Fruit fly (Drosophila melanogaster) whole organism, adult: ENCODE data around the gene CG43249.

Experiments used
- CG12768 ChIP-seq: fragments of 200-800 bp; sonication (Bioruptor generic); optimal IDR thresholded peaks from 2 replicates; lab custom pipeline; 2017; ENCODE audit warnings: missing biosample characterization, missing genetic modification characterization, mild to moderate bottlenecking, moderate library complexity, missing genetic modification reagents
- CG1620 ChIP-seq: fragments of 200-800 bp; sonication (Bioruptor generic); optimal IDR thresholded peaks from 2 replicates; lab custom pipeline; 2016; ENCODE audit warnings: missing biosample characterization, missing genetic modification characterization
- CG5204 ChIP-seq: fragments of 200-800 bp; sonication (Bioruptor generic); optimal IDR thresholded peaks from 2 replicates; lab custom pipeline; 2016; ENCODE audit warnings: missing biosample characterization, missing genetic modification characterization
- CG7101 ChIP-seq: fragments of 200-800 bp; sonication (Bioruptor generic); optimal IDR thresholded peaks from 2 replicates; lab custom pipeline; 2018; ENCODE audit warnings: missing biosample characterization, mild to moderate bottlenecking, missing genetic modification characterization, moderate library complexity
- Hr96 ChIP-seq: fragments of 200-800 bp; sonication (Bioruptor generic); optimal IDR thresholded peaks from 2 replicates; lab custom pipeline; 2016; ENCODE audit warnings: missing biosample characterization, missing genetic modification characterization
- Mnt ChIP-seq: fragments of 200-800 bp; sonication (Bioruptor generic); optimal IDR thresholded peaks from 2 replicates; lab custom pipeline; 2016; ENCODE audit warnings: missing biosample characterization, mild to moderate bottlenecking, missing genetic modification characterization
- kay ChIP-seq: fragments of 200-800 bp; sonication (Bioruptor generic); peaks from one replicate; lab custom pipeline; 2016; ENCODE audit warnings: missing biosample characterization, missing genetic modification characterization, borderline replicate concordance
- tj ChIP-seq: fragments of 200-800 bp; sonication (Bioruptor generic); optimal IDR thresholded peaks from 3 replicates; lab custom pipeline; 2017; ENCODE audit warnings: missing biosample characterization, mild to moderate bottlenecking, missing genetic modification characterization, moderate library complexity

DNA sequence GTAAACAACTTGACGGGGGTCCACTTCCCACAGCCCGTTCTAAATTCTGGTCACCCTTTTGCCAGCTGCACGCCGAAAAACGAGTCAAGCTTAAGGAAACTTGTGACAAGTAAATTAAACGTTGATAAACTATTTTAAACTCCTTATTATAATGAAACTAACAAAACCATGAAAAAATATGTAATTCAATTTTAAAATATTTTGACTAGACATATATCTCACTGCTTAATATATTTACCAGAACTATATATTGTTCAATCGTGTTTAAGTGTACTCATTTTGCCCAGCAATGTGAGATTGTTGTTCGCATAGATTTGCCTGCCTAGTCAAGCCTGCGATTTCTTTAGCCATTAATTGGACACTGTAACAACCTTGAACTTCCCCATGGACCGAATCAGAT, 44.5 kb upstream of the CG43249 start, which contains the start of gene CG13053:
- TF ChIP-seq CG12768 (GFP tag; lab: Kevin White, UChicago), result no peak
- no peak for TF ChIP-seq Mnt
- no peak for TF ChIP-seq CG7101 (tag; lab: Kevin White, UChicago)
- no peak for TF ChIP-seq kay (GFP tag; lab: Kevin White, UChicago)
- TF ChIP-seq tj (GFP tag; lab: Kevin White, UChicago), result no peak
- TF ChIP-seq Hr96 (GFP tag; lab: Kevin White, UChicago), result no peak
- TF ChIP-seq CG5204 (GFP tag; lab: Kevin White, UChicago), result no peak
- no peak for TF ChIP-seq CG1620 (GFP tag; lab: Kevin White, UChicago)
